Worm (Caenorhabditis elegans) whole organism, young adult: ENCODE results near the gene fbxb-20.

Experiments
- B0035.1 ChIP-seq: sonication (generic microtip); optimal IDR thresholded peaks from 2 replicates; lab custom pipeline; 2016; ENCODE audit warnings: missing genetic modification characterization, mild to moderate bottlenecking, missing compliant biosample characterization, missing genotype, missing genetic modification reagents
- F39B2.1 ChIP-seq: fragments of 200-800 bp; sonication (Bioruptor generic); IDR thresholded peaks from 2 replicates; pipeline ENCODE4 v1.3.6; 2022; ENCODE audit warnings: missing genetic modification reagents, missing genetic modification characterization, missing compliant biosample characterization
- hlh-12 ChIP-seq: sonication (generic microtip); optimal IDR thresholded peaks from 2 replicates; lab custom pipeline; 2016; ENCODE audit warnings: missing genetic modification characterization, missing compliant biosample characterization
- madf-8 ChIP-seq: fragments of 200-800 bp; sonication (Bioruptor generic); conservative IDR thresholded peaks from 2 replicates; pipeline ENCODE4 v1.3.6; 2022; ENCODE audit warnings: missing genetic modification reagents, missing genetic modification characterization, missing compliant biosample characterization

ce11 chrII:1691011-1691410 is 40.6 kb upstream of the fbxb-20 start, which contains the start of gene fbxc-22:
- no peak for TF ChIP-seq hlh-12 (tag; lab: Kevin White, UChicago)
- no peak for TF ChIP-seq madf-8 (GFP tag; lab: Robert Waterston, UW)
- no peak for TF ChIP-seq F39B2.1 (GFP tag; lab: Robert Waterston, UW)
- TF ChIP-seq B0035.1, result no peak
